Worm (Caenorhabditis elegans) whole organism, L2 larva: ENCODE measurements around the gene ZK1320.13.

Experiments
- ama-1 ChIP-seq: fragments of 150-350 bp; optimal IDR thresholded peaks from 2 replicates; lab custom pipeline; 2018; ENCODE audit warnings: inconsistent platforms
- ceh-82 ChIP-seq: fragments of 150-350 bp; optimal IDR thresholded peaks from 2 replicates; lab custom pipeline; 2014; ENCODE audit warnings: missing biosample characterization, missing genetic modification characterization
- elt-3 ChIP-seq: sonication (generic microtip); optimal IDR thresholded peaks from 2 replicates; lab custom pipeline; 2017; ENCODE audit warnings: missing biosample characterization, missing genetic modification characterization
- lin-13 ChIP-seq: fragments of 150-350 bp; optimal IDR thresholded peaks from 2 replicates; lab custom pipeline; 2014; ENCODE audit warnings: missing biosample characterization, missing genetic modification reagents, missing genetic modification characterization
- lsy-2 ChIP-seq, 2 experiments: fragments of 150-350 bp in 1 of 2; sonication (generic microtip) in 1 of 2; optimal IDR thresholded peaks; 2 replicates each; lab custom pipeline; 2014 to 2017; ENCODE audit warnings: missing biosample characterization in 2 of 2, missing genetic modification characterization in 2 of 2
- ztf-11 ChIP-seq: sonication (generic microtip); optimal IDR thresholded peaks from 2 replicates; lab custom pipeline; 2017; ENCODE audit warnings: missing biosample characterization, missing genetic modification characterization

- no peak for TF ChIP-seq elt-3 (tag; lab: Kevin White, UChicago)
- TF ChIP-seq lin-13 (GFP tag; lab: Kevin White, UChicago): no peak
- no peak for TF ChIP-seq ama-1 (lab: Kevin White, UChicago)
- TF ChIP-seq lsy-2 (tag; optimal IDR thresholded peaks at IDR 0.05; lab: Kevin White, UChicago): no peak
- TF ChIP-seq ztf-11: no peak
- TF ChIP-seq ceh-82: no peak
These were observed 49.3 kb downstream of the ZK1320.13 start for ce11 chrII:9729866-9730265.
